Fruit fly (Drosophila melanogaster): Measurements from ENCODE around the gene CG32756.

CG32756 gene

DNA sequence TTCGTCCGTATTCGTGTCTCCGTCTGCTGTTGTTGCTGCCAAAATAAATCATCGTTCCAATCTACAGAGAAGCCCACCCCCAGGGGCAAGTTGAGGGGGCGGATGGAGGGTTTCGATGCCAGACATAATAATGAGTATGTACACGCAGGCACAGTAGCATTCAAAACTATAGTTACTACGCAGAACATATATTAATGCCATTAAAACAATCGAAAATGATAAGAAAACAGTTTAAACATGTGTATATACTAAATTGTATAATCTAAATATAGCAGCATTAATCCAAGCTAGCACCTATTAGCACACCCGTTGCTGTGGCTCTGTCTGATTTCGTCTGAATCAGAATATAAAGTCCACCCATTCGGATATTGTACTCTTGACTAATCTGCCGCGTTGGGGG, 35.4 kb downstream of the CG32756 start (continued):
- peak; percentile 9 for TF ChIP-seq slp2 (GFP tag; optimal IDR thresholded peaks at IDR 0.05)
- peak; percentile 51 for TF ChIP-seq tin (GFP tag; optimal IDR thresholded peaks at IDR 0.05)
- TF ChIP-seq Pdp1 (GFP tag; optimal IDR thresholded peaks at IDR 0.05): peak; percentile 65 to 80
- TF ChIP-seq Dfd (GFP tag; optimal IDR thresholded peaks at IDR 0.05): no peak
- TF ChIP-seq Opbp (GFP tag; IDR thresholded peaks at IDR 0.05; ENCODE audit: partially characterized antibody): no peak
- no peak for TF ChIP-seq Doc2 (GFP tag; IDR thresholded peaks at IDR 0.05)
- TF ChIP-seq gfzf (GFP tag; optimal IDR thresholded peaks at IDR 0.05): no peak
- no peak for TF ChIP-seq Elba2 (GFP tag; optimal IDR thresholded peaks at IDR 0.05)
- TF ChIP-seq CG12299 (tag; optimal IDR thresholded peaks at IDR 0.05): peak; percentile 50
- no peak for TF ChIP-seq HLHmδ (GFP tag; optimal IDR thresholded peaks at IDR 0.05)
- peak; percentile 69; the same call in 1 of the 2 replicates for TF ChIP-seq CG14667 (GFP tag; IDR thresholded peaks at IDR 0.05)
- peak; percentile 56; the same call in 1 of the 2 replicates for TF ChIP-seq rib (GFP tag; IDR thresholded peaks at IDR 0.05)
- TF ChIP-seq zf30C (GFP tag; optimal IDR thresholded peaks at IDR 0.05): no peak
- peak; percentile 66 for TF ChIP-seq CG10209 (GFP tag; optimal IDR thresholded peaks at IDR 0.05)
- peak; percentile 4 for TF ChIP-seq jumu (GFP tag; optimal IDR thresholded peaks at IDR 0.05)
- peak; percentile 52 for TF ChIP-seq CG17829 (tag; optimal IDR thresholded peaks at IDR 0.05)
- TF ChIP-seq CG6683 (GFP tag; optimal IDR thresholded peaks at IDR 0.05): peak; percentile 30
- no peak for TF ChIP-seq CG8478 (optimal IDR thresholded peaks at IDR 0.05)
- peak; percentile 77 for TF ChIP-seq CG7556 (GFP tag; optimal IDR thresholded peaks at IDR 0.05)
- TF ChIP-seq lab (GFP tag; optimal IDR thresholded peaks at IDR 0.05): peak; percentile 87
- TF ChIP-seq Mrtf (GFP tag; IDR thresholded peaks at IDR 0.05): peak; percentile 83
- peak; percentile 74; the same call in 2 of the 3 replicates for TF ChIP-seq ken (GFP tag; IDR thresholded peaks at IDR 0.05)
- TF ChIP-seq CG13894 (tag; optimal IDR thresholded peaks at IDR 0.05): peak; percentile 74
- TF ChIP-seq br (optimal IDR thresholded peaks at IDR 0.05): no peak
- TF ChIP-seq CG15011 (GFP tag; optimal IDR thresholded peaks at IDR 0.05): peak; percentile 46
- no peak for TF ChIP-seq CG2129 (GFP tag; IDR thresholded peaks at IDR 0.05; ENCODE audit: partially characterized antibody)
- peak; percentile 61; the same call in 1 of the 2 replicates for TF ChIP-seq Awh (GFP tag; IDR thresholded peaks at IDR 0.05)
- TF ChIP-seq luna (GFP tag; optimal IDR thresholded peaks at IDR 0.05): no peak
- TF ChIP-seq YL-1 (GFP tag; optimal IDR thresholded peaks at IDR 0.05): no peak
- no peak for TF ChIP-seq ab (GFP tag; optimal IDR thresholded peaks at IDR 0.05)
- no peak for TF ChIP-seq CG4282 (GFP tag; optimal IDR thresholded peaks at IDR 0.05)
- TF ChIP-seq pita (GFP tag; optimal IDR thresholded peaks at IDR 0.05): no peak
- peak; percentile 66 for TF ChIP-seq CG12659 (GFP tag; optimal IDR thresholded peaks at IDR 0.05)
- TF ChIP-seq CG2199 (GFP tag; IDR thresholded peaks at IDR 0.05): no peak
- TF ChIP-seq gt (GFP tag; IDR thresholded peaks at IDR 0.05): no peak
- peak; percentile 26 for TF ChIP-seq CG10543 (GFP tag; optimal IDR thresholded peaks at IDR 0.05)
- TF ChIP-seq CG3995 (GFP tag; optimal IDR thresholded peaks at IDR 0.05): no peak
- TF ChIP-seq CG2875 (GFP tag; optimal IDR thresholded peaks at IDR 0.05): peak; percentile 54
- TF ChIP-seq CG12236 (GFP tag; optimal IDR thresholded peaks at IDR 0.05): no peak
- peak; percentile 15 for TF ChIP-seq CG1647 (GFP tag; optimal IDR thresholded peaks at IDR 0.05)
- peak; percentile 56 for TF ChIP-seq CG4424 (GFP tag; optimal IDR thresholded peaks at IDR 0.05)
- TF ChIP-seq zen (tag; optimal IDR thresholded peaks at IDR 0.05): no peak
- peak; percentile 41 for TF ChIP-seq Dad (GFP tag; optimal IDR thresholded peaks at IDR 0.05)
- no peak for TF ChIP-seq NC2α (GFP tag; optimal IDR thresholded peaks at IDR 0.05)
- no peak for TF ChIP-seq cg (GFP tag; optimal IDR thresholded peaks at IDR 0.05)
- TF ChIP-seq CG14050 (GFP tag; IDR thresholded peaks at IDR 0.05): peak; percentile 66
- TF ChIP-seq CTCF (GFP tag; optimal IDR thresholded peaks at IDR 0.05): peak; percentile 5
- TF ChIP-seq fd102C (GFP tag; optimal IDR thresholded peaks at IDR 0.05): no peak
- peak; percentile 77 for TF ChIP-seq CG4730 (GFP tag; IDR thresholded peaks at IDR 0.05)
- peak; percentile 71 for TF ChIP-seq CG12219 (GFP tag; optimal IDR thresholded peaks at IDR 0.05)
- TF ChIP-seq hkb (optimal IDR thresholded peaks at IDR 0.05): no peak
- peak; percentile 85 for TF ChIP-seq hkb (GFP tag; IDR thresholded peaks at IDR 0.05)
- peak; percentile 76 for TF ChIP-seq Drgx (GFP tag; IDR thresholded peaks at IDR 0.05)
